Fruit fly (Drosophila melanogaster) whole organism, prepupa: ENCODE data around the gene aust.

ENCODE experiments used
- CG34406 ChIP-seq: fragments of 200-800 bp; sonication (Bioruptor generic); optimal IDR thresholded peaks from 3 replicates; lab custom pipeline; 2016; ENCODE audit warnings: missing biosample characterization, missing genetic modification characterization
- CG3919 ChIP-seq: fragments of 200-800 bp; sonication (Bioruptor generic); optimal IDR thresholded peaks from 3 replicates; lab custom pipeline; 2016; ENCODE audit warnings: missing biosample characterization, missing genetic modification characterization
- CG6854 ChIP-seq: fragments of 200-800 bp; sonication (Bioruptor generic); optimal IDR thresholded peaks from 2 replicates; lab custom pipeline; 2017; ENCODE audit warnings: missing biosample characterization, mild to moderate bottlenecking, missing genetic modification characterization
- Gug ChIP-seq: fragments of 200-800 bp; sonication (Bioruptor generic); IDR thresholded peaks from 2 replicates; pipeline ENCODE4 v1.3.6; 2022; ENCODE audit warnings: missing biosample characterization, missing genetic modification characterization
- Met ChIP-seq: fragments of 200-800 bp; sonication (Bioruptor generic); optimal IDR thresholded peaks from 3 replicates; lab custom pipeline; 2016; ENCODE audit warnings: missing biosample characterization, missing genetic modification characterization
- OdsH ChIP-seq: fragments of 200-800 bp; sonication (Bioruptor generic); optimal IDR thresholded peaks from 3 replicates; lab custom pipeline; 2016; ENCODE audit warnings: missing biosample characterization, missing genetic modification characterization
- cyc ChIP-seq: fragments of 200-800 bp; sonication (Bioruptor generic); optimal IDR thresholded peaks from 3 replicates; lab custom pipeline; 2016; ENCODE audit warnings: missing biosample characterization, missing genetic modification characterization
- dac ChIP-seq: fragments of 200-800 bp; sonication (Bioruptor generic); optimal IDR thresholded peaks from 2 replicates; lab custom pipeline; 2017; ENCODE audit warnings: missing biosample characterization, mild to moderate bottlenecking, missing genetic modification characterization
- esn ChIP-seq: fragments of 200-800 bp; sonication (Bioruptor generic); optimal IDR thresholded peaks from 2 replicates; lab custom pipeline; 2016; ENCODE audit warnings: missing biosample characterization, mild to moderate bottlenecking, missing genetic modification characterization, moderate library complexity
- fd85E ChIP-seq: fragments of 200-800 bp; sonication (Bioruptor generic); optimal IDR thresholded peaks from 3 replicates; lab custom pipeline; 2016; ENCODE audit warnings: missing biosample characterization, missing genetic modification characterization
- lz ChIP-seq: fragments of 200-800 bp; sonication (Bioruptor generic); optimal IDR thresholded peaks from 3 replicates; lab custom pipeline; 2016; ENCODE audit warnings: missing biosample characterization, missing genetic modification characterization
- spab ChIP-seq: fragments of 200-800 bp; sonication (Bioruptor generic); optimal IDR thresholded peaks from 2 replicates; lab custom pipeline; 2017; ENCODE audit warnings: missing biosample characterization, mild to moderate bottlenecking, missing genetic modification characterization, missing genetic modification reagents
- vri ChIP-seq: fragments of 200-800 bp; sonication (Bioruptor generic); optimal IDR thresholded peaks from 3 replicates; lab custom pipeline; 2016; ENCODE audit warnings: missing biosample characterization, mild to moderate bottlenecking, missing genetic modification characterization

DNA sequence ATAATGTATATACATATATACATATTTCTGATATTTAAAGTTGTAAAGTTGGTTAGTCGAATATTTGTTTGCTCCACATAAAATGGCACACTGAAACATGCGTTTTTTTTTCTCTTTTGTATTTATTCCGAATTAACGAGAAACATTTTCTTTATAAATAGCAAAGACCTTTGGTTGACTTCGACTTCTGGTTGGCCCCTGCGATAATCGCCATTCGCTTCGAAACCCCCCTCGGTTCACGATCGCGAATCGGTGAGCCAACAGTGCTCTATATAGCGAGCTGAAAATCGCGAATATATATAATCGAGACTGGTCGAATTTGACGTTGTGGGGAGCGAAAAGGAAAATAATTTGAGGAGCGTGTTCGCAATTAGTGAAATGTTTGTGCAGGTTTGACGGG is 34.9 kb downstream of the aust start:
- no peak for TF ChIP-seq Gug
- no peak for TF ChIP-seq cyc (GFP tag; lab: Kevin White, UChicago)
- TF ChIP-seq fd85E = no peak
- TF ChIP-seq CG6854 (GFP tag; lab: Kevin White, UChicago) = no peak
- TF ChIP-seq Met (GFP tag; lab: Kevin White, UChicago) = no peak
- no peak for TF ChIP-seq CG34406 (GFP tag; lab: Kevin White, UChicago)
- TF ChIP-seq lz (GFP tag; lab: Kevin White, UChicago) = no peak
- TF ChIP-seq CG3919 = no peak
- TF ChIP-seq spab (GFP tag; lab: Kevin White, UChicago) = no peak
- TF ChIP-seq esn (GFP tag; lab: Kevin White, UChicago) = no peak
- TF ChIP-seq dac (GFP tag; lab: Kevin White, UChicago) = no peak
- no peak for TF ChIP-seq vri (GFP tag; lab: Kevin White, UChicago)
- no peak for TF ChIP-seq OdsH
